Fruit fly (Drosophila melanogaster): ENCODE measurements around the gene PNUTS.

DNA sequence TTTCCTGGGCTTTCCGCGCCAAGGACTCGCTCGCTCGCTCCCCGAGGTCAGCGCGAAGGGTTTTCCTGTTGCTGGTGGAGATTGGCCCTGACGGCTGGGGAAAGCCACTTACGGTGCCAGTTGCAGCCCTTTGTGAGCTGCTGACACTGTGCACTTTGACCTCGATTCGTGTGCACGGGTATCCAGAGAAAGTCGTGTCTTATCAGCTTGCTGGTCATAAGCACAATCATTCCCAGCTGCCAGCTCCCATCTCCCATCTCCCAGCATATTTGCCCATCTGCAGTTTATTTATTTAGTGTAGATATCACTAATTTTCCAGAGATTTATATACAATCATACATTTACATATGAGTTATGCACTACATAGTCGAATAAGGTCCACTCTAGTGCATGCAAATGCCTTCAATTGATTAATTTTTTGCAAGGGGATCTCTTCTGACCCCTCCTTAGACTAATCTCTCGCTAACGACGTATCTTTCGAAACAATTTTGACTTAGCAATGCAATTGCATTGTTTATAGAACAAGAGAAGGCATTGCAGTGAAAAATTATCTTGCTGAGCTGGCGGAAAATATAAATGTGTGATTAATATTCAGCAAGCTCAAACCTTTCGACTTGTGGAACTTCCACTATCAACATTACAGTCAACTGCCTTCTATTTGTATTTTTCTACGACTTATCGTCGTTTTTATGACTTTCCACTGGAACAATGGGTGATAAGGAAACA lies 48.1 kb upstream of the PNUTS start:
- TF ChIP-seq CG8478 (optimal IDR thresholded peaks at IDR 0.05): no peak
- no peak for TF ChIP-seq CTCF (optimal IDR thresholded peaks at IDR 0.05)

Data from S2 (cell line).